Worm (Caenorhabditis elegans) whole organism, L4 larva: ENCODE measurements around the gene chil-25.

Source experiments
- ceh-62 ChIP-seq: sonication (generic microtip); optimal IDR thresholded peaks from 2 replicates; lab custom pipeline; 2017; ENCODE audit warnings: missing biosample characterization, missing genetic modification characterization
- ceh-82 ChIP-seq: sonication (generic microtip); optimal IDR thresholded peaks from 2 replicates; lab custom pipeline; 2017; ENCODE audit warnings: missing biosample characterization, missing genetic modification characterization
- ces-1 ChIP-seq: fragments of 150-350 bp; sonication (generic microtip); optimal IDR thresholded peaks from 4 replicates; lab custom pipeline; 2014; ENCODE audit warnings: missing biosample characterization, missing genetic modification reagents, missing genetic modification characterization
- daf-19 ChIP-seq: fragments of 200-800 bp; sonication (Bioruptor generic); conservative IDR thresholded peaks from 2 replicates; pipeline ENCODE4 v1.3.6; 2022; ENCODE audit warnings: missing genetic modification characterization, missing compliant biosample characterization
- unc-39 ChIP-seq: sonication (generic microtip); optimal IDR thresholded peaks from 2 replicates; lab custom pipeline; 2017; ENCODE audit warnings: missing biosample characterization, missing genetic modification characterization
- unc-62 ChIP-seq, 3 experiments: fragments of 150-350 bp in 1 of 3; sonication (generic microtip); optimal IDR thresholded peaks in 2 of 3; peaks in 1 of 3; 1 replicate in 1 of 3; 2 replicates in 2 of 3; lab custom pipeline; 2014 to 2017; ENCODE audit warnings: missing biosample characterization in 3 of 3, missing genetic modification characterization in 3 of 3, missing genetic modification reagents in 3 of 3, missing genotype in 1 of 3
- zfp-3 ChIP-seq: fragments of 200-800 bp; sonication (Bioruptor generic); conservative IDR thresholded peaks from 2 replicates; pipeline ENCODE4 v1.3.6; 2022; ENCODE audit warnings: missing genetic modification reagents, missing genetic modification characterization, missing compliant biosample characterization

ce11 chrII:9521570-9521969, 47.3 kb upstream of the chil-25 start, which contains the start of gene sra-1:
- TF ChIP-seq unc-39 (tag; lab: Kevin White, UChicago) (no peak), ces-1 (GFP tag; lab: Kevin White, UChicago) (no peak), ceh-82 (tag; lab: Kevin White, UChicago) (no peak), daf-19 (GFP tag; lab: Robert Waterston, UW) (no peak), unc-62 (GFP tag; optimal IDR thresholded peaks at IDR 0.05 in 1 of 2; lab: Kevin White, UChicago) (no peak), unc-62 (tag; optimal IDR thresholded peaks at IDR 0.05; lab: Kevin White, UChicago) (no peak), zfp-3 (no peak), ceh-62 (no peak)
